Worm (Caenorhabditis elegans) whole organism, L3 larva: Measurements from ENCODE around the gene srx-44.

Experiments
- R02D3.7 ChIP-seq: fragments of 150-350 bp; optimal IDR thresholded peaks from 2 replicates; lab custom pipeline; 2014; ENCODE audit warnings: missing biosample characterization, missing genetic modification characterization
- ZK546.5 ChIP-seq: sonication (generic microtip); optimal IDR thresholded peaks from 2 replicates; lab custom pipeline; 2017; ENCODE audit warnings: missing biosample characterization, missing genetic modification characterization
- aly-2 ChIP-seq: fragments of 150-350 bp; optimal IDR thresholded peaks from 2 replicates; lab custom pipeline; 2014; ENCODE audit warnings: missing biosample characterization, missing genetic modification characterization
- ama-1 ChIP-seq: fragments of 150-350 bp; optimal IDR thresholded peaks from 2 replicates; lab custom pipeline; 2018
- ceh-28 ChIP-seq: fragments of 150-350 bp; optimal IDR thresholded peaks from 2 replicates; lab custom pipeline; 2014; ENCODE audit warnings: missing biosample characterization, missing genetic modification reagents, missing genetic modification characterization
- ceh-9 ChIP-seq: sonication (generic microtip); optimal IDR thresholded peaks from 2 replicates; lab custom pipeline; 2018; ENCODE audit warnings: missing biosample characterization, missing genetic modification characterization
- daf-12 ChIP-seq: fragments of 150-350 bp; optimal IDR thresholded peaks from 2 replicates; lab custom pipeline; 2014; ENCODE audit warnings: missing biosample characterization, missing genetic modification reagents, missing genetic modification characterization
- egl-27 ChIP-seq: sonication (generic microtip); optimal IDR thresholded peaks from 4 replicates; lab custom pipeline; 2017; ENCODE audit warnings: missing biosample characterization, missing genetic modification reagents, missing genetic modification characterization
- egl-5 ChIP-seq: fragments of 150-350 bp; optimal IDR thresholded peaks from 2 replicates; lab custom pipeline; 2017; ENCODE audit warnings: missing biosample characterization, missing genetic modification reagents, missing genetic modification characterization, inconsistent platforms
- elt-1 ChIP-seq: fragments of 150-350 bp; optimal IDR thresholded peaks from 2 replicates; lab custom pipeline; 2014; ENCODE audit warnings: missing biosample characterization, missing genetic modification characterization
- elt-2 ChIP-seq: sonication (generic microtip); optimal IDR thresholded peaks from 2 replicates; lab custom pipeline; 2016; ENCODE audit warnings: missing genetic modification reagents, mild to moderate bottlenecking, missing genetic modification characterization, missing compliant biosample characterization
- elt-3 ChIP-seq, 3 experiments: fragments of 150-350 bp in 1 of 3; sonication (generic microtip) in 2 of 3; optimal IDR thresholded peaks; 2 replicates in 2 of 3; 4 replicates in 1 of 3; lab custom pipeline; 2014 to 2017; ENCODE audit warnings: missing biosample characterization in 3 of 3, missing genetic modification characterization in 3 of 3
- fkh-10 ChIP-seq: sonication (generic microtip); optimal IDR thresholded peaks from 2 replicates; lab custom pipeline; 2017; ENCODE audit warnings: missing biosample characterization, missing genetic modification reagents, missing genetic modification characterization
- fos-1 ChIP-seq: fragments of 150-350 bp; optimal IDR thresholded peaks from 2 replicates; lab custom pipeline; 2014; ENCODE audit warnings: missing biosample characterization, missing genetic modification characterization
- jun-1 ChIP-seq: fragments of 150-350 bp; optimal IDR thresholded peaks from 2 replicates; lab custom pipeline; 2014; ENCODE audit warnings: missing biosample characterization, missing genetic modification reagents, missing genetic modification characterization
- lin-39 ChIP-seq: fragments of 150-350 bp; optimal IDR thresholded peaks from 2 replicates; lab custom pipeline; 2018; ENCODE audit warnings: missing biosample characterization, missing genetic modification reagents, missing genetic modification characterization
- lsy-12 ChIP-seq: sonication (generic microtip); optimal IDR thresholded peaks from 2 replicates; lab custom pipeline; 2016; ENCODE audit warnings: mild to moderate bottlenecking, missing genetic modification characterization, missing compliant biosample characterization
- mml-1 ChIP-seq: fragments of 150-350 bp; sonication (generic microtip); optimal IDR thresholded peaks from 3 replicates; lab custom pipeline; 2014; ENCODE audit warnings: missing biosample characterization, missing genetic modification characterization
- nhr-12 ChIP-seq: fragments of 150-350 bp; optimal IDR thresholded peaks from 2 replicates; lab custom pipeline; 2014; ENCODE audit warnings: missing biosample characterization, missing genetic modification characterization
- nhr-23 ChIP-seq: fragments of 150-350 bp; optimal IDR thresholded peaks from 2 replicates; lab custom pipeline; 2014; ENCODE audit warnings: missing biosample characterization, missing genetic modification reagents, missing genetic modification characterization
- nhr-237 ChIP-seq: fragments of 150-350 bp; optimal IDR thresholded peaks from 2 replicates; lab custom pipeline; 2014; ENCODE audit warnings: missing biosample characterization, missing genetic modification characterization
- nhr-25 ChIP-seq: sonication (generic microtip); optimal IDR thresholded peaks from 2 replicates; lab custom pipeline; 2017; ENCODE audit warnings: missing biosample characterization, missing genetic modification characterization
- nhr-28 ChIP-seq: fragments of 150-350 bp; optimal IDR thresholded peaks from 2 replicates; lab custom pipeline; 2014; ENCODE audit warnings: missing biosample characterization, missing genetic modification characterization
- nhr-43 ChIP-seq: sonication (generic microtip); optimal IDR thresholded peaks from 2 replicates; lab custom pipeline; 2016; ENCODE audit warnings: mild to moderate bottlenecking, missing genetic modification characterization, missing compliant biosample characterization; ENCODE audit not compliant: poor library complexity, severe bottlenecking
- nhr-67 ChIP-seq: fragments of 150-350 bp; optimal IDR thresholded peaks from 2 replicates; lab custom pipeline; 2014; ENCODE audit warnings: missing biosample characterization, missing genetic modification characterization
- nhr-76 ChIP-seq: fragments of 150-350 bp; sonication (generic microtip); optimal IDR thresholded peaks from 5 replicates; lab custom pipeline; 2014; ENCODE audit warnings: missing biosample characterization, missing genetic modification characterization
- nhr-77 ChIP-seq: fragments of 150-350 bp; optimal IDR thresholded peaks from 2 replicates; lab custom pipeline; 2014; ENCODE audit warnings: missing biosample characterization, missing genetic modification characterization
- pha-4 ChIP-seq: fragments of 150-350 bp; optimal IDR thresholded peaks from 2 replicates; lab custom pipeline; 2014; ENCODE audit warnings: missing biosample characterization, missing genetic modification reagents, missing genetic modification characterization
- sea-2 ChIP-seq: fragments of 150-350 bp; sonication (generic microtip); optimal IDR thresholded peaks from 4 replicates; lab custom pipeline; 2014; ENCODE audit warnings: missing biosample characterization, missing genetic modification reagents, missing genetic modification characterization
- skn-1 ChIP-seq: fragments of 150-350 bp; optimal IDR thresholded peaks from 2 replicates; lab custom pipeline; 2014; ENCODE audit warnings: missing biosample characterization, missing genetic modification characterization
- snpc-4 ChIP-seq: fragments of 150-350 bp; optimal IDR thresholded peaks from 2 replicates; lab custom pipeline; 2014; ENCODE audit warnings: missing biosample characterization, missing genetic modification characterization
- unc-39 ChIP-seq: sonication (generic microtip); optimal IDR thresholded peaks from 4 replicates; lab custom pipeline; 2017; ENCODE audit warnings: missing biosample characterization, missing genetic modification characterization
- unc-62 ChIP-seq: fragments of 150-350 bp; sonication (generic microtip); optimal IDR thresholded peaks from 4 replicates; lab custom pipeline; 2014; ENCODE audit warnings: missing biosample characterization, missing genetic modification reagents, missing genetic modification characterization
- zag-1 ChIP-seq: fragments of 150-350 bp; optimal IDR thresholded peaks from 2 replicates; lab custom pipeline; 2014; ENCODE audit warnings: missing biosample characterization, missing genetic modification characterization
- ztf-4 ChIP-seq: fragments of 150-350 bp; optimal IDR thresholded peaks from 2 replicates; lab custom pipeline; 2014; ENCODE audit warnings: missing biosample characterization, missing genetic modification characterization

srx-44 gene

DNA sequence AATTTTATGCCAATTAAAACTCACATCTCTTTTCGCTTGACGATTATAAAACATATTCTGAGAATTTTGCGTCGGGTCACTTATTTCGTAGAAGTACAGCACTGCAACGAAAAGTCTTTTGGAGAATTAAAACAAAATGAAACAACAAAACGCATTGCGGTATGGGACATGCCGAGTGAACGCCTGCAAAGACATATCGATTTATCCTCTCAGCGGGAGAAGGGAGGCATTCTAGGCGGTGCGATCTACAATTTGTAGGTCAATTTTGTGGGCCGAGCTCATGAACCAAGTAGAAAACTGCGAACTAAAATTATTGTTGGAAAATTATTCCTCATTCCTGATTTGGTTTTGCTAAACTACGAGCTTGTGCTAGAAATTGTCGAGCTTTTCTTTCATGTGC is 33.2 kb downstream of the srx-44 start, which contains the start of gene F14H3.3:
F14H3.3 (minus strand) TSS at position 101 of the 400 bp plus-strand sequence.
- TF ChIP-seq R02D3.7 (tag; lab: Kevin White, UChicago) (no peak), nhr-25 (no peak), unc-62 (no peak), ceh-9 (tag; lab: Kevin White, UChicago) (no peak), nhr-12 (no peak), egl-5 (tag; lab: Kevin White, UChicago) (no peak), skn-1 (tag; lab: Kevin White, UChicago) (no peak), ztf-4 (tag; lab: Kevin White, UChicago) (no peak), ama-1 (lab: Kevin White, UChicago) (no peak), daf-12 (no peak), fkh-10 (GFP tag; lab: Kevin White, UChicago) (no peak), elt-2 (tag; lab: Kevin White, UChicago) (no peak), snpc-4 (tag; lab: Kevin White, UChicago) (no peak), aly-2 (tag; lab: Kevin White, UChicago) (no peak), egl-27 (tag; lab: Kevin White, UChicago) (no peak), elt-3 (tag; optimal IDR thresholded peaks at IDR 0.05; lab: Kevin White, UChicago) (no peak), nhr-67 (tag; lab: Kevin White, UChicago) (no peak), elt-1 (tag; lab: Kevin White, UChicago) (no peak), lin-39 (tag; lab: Kevin White, UChicago) (no peak)

DNA sequence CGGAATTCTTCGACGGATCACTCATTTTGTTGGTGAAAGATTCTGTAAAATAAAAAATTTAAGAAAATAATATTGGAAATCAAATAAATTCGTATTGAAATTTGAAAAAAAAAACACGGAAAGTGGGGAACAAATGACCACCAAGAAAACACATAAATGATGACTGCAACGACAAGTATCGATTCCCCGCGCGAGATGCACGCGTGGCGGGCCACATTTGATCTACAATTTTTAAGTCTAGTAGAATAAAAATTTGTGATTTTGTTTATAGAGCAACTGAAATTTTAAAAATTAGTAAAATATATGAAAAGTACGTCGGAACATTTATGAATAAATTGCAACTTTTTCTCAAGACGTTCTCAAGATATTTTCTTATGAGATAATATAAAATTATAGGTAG is 34.9 kb downstream of the srx-44 start, which contains the start of gene F14H3.4:
F14H3.4 (minus strand) TSS at position 42 of the 400 bp plus-strand sequence.
- TF ChIP-seq nhr-23 (no peak), fos-1 (tag; lab: Kevin White, UChicago) (no peak), daf-12 (no peak), lin-39 (tag; lab: Kevin White, UChicago) (no peak), elt-1 (tag; lab: Kevin White, UChicago) (no peak), nhr-77 (no peak), ceh-9 (tag; lab: Kevin White, UChicago) (no peak)

DNA sequence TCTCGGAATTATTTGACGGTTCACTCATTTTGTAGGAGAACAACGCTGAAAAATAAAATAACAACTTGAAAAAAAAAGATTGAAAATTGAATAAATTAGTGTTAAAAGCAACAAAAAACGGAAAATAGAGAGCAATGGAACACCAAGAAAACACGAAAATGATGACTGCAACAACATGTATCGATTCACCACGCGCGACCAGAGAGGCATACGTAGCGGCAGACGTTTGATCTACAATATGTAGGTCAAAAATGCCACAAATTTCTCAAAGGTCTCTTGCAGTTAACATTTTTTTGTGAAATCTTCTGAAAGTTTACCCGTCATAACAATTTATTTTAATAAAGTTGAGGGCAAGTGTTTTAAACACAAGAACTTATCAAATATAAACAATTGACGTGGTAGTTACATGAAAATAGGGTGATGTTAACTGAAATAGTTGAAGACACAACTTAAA is 36.9 kb downstream of the srx-44 start, which contains the start of gene F14H3.5:
F14H3.5 (minus strand) TSS at position 51 of the 454 bp plus-strand sequence.
- TF ChIP-seq lsy-12 (tag; lab: Kevin White, UChicago) (no peak), zag-1 (no peak), snpc-4 (tag; lab: Kevin White, UChicago) (no peak), pha-4 (tag; lab: Kevin White, UChicago) (no peak), R02D3.7 (tag; lab: Kevin White, UChicago) (no peak), fkh-10 (GFP tag; lab: Kevin White, UChicago) (no peak)

DNA sequence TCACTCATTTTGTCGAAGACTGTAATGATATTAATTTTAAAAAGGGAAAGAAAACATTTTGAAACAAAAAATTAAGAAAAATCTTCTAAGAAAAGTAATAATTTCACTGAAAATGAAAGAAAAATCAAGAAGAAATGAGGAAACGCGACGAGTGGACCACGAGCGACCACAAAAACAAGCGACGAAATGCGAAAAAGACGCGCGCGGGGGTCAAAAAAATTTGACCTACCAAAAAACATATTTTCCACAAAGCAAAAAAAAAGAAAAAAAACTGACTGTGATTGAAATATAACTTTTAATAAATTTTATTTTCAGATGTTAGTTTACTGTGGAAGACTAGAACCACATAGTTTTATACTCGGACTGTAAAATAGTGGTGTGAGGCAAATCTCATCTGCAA is 38.7 kb downstream of the srx-44 start, which contains the start of gene F14H3.6:
F14H3.6 (minus strand) TSS at position 22 of the 400 bp plus-strand sequence.
- no peak for TF ChIP-seq ZK546.5
- TF ChIP-seq nhr-237 (tag; lab: Kevin White, UChicago) = no peak
- no peak for TF ChIP-seq fos-1 (tag; lab: Kevin White, UChicago)
- TF ChIP-seq nhr-43 (tag; lab: Kevin White, UChicago) = no peak
- no peak for TF ChIP-seq ztf-4 (tag; lab: Kevin White, UChicago)
- no peak for TF ChIP-seq jun-1 (tag; lab: Kevin White, UChicago)
- no peak for TF ChIP-seq snpc-4 (tag; lab: Kevin White, UChicago)
- no peak for TF ChIP-seq nhr-12
- no peak for TF ChIP-seq ceh-28
- no peak for TF ChIP-seq nhr-25
- no peak for TF ChIP-seq zag-1
- TF ChIP-seq nhr-28 (tag; lab: Kevin White, UChicago) = no peak
- no peak for TF ChIP-seq unc-39 (tag; lab: Kevin White, UChicago)
- TF ChIP-seq lsy-12 (tag; lab: Kevin White, UChicago) = no peak
- TF ChIP-seq pha-4 (tag; lab: Kevin White, UChicago) = no peak
- TF ChIP-seq sea-2 (GFP tag; lab: Kevin White, UChicago) = no peak
- no peak for TF ChIP-seq mml-1 (tag; lab: Kevin White, UChicago)
- no peak for TF ChIP-seq nhr-76
